Worm (Caenorhabditis elegans) whole organism, L2 larva: ENCODE measurements around the gene nhx-6.

Source experiments
- C34F6.9 ChIP-seq: fragments of 150-350 bp; optimal IDR thresholded peaks from 2 replicates; lab custom pipeline; 2014; ENCODE audit warnings: missing biosample characterization, missing genetic modification characterization
- F13H6.1 ChIP-seq: sonication (generic microtip); optimal IDR thresholded peaks from 2 replicates; lab custom pipeline; 2016; ENCODE audit warnings: missing genetic modification characterization, missing compliant biosample characterization
- R02D3.7 ChIP-seq: fragments of 150-350 bp; optimal IDR thresholded peaks from 2 replicates; lab custom pipeline; 2014; ENCODE audit warnings: missing biosample characterization, missing genetic modification characterization
- ZK546.5 ChIP-seq: sonication (generic microtip); optimal IDR thresholded peaks from 2 replicates; lab custom pipeline; 2017; ENCODE audit warnings: missing biosample characterization, missing genetic modification characterization
- alr-1 ChIP-seq: fragments of 150-350 bp; optimal IDR thresholded peaks from 2 replicates; lab custom pipeline; 2014; ENCODE audit warnings: missing biosample characterization, missing genetic modification characterization
- aly-2 ChIP-seq: fragments of 150-350 bp; optimal IDR thresholded peaks from 2 replicates; lab custom pipeline; 2014; ENCODE audit warnings: missing biosample characterization, missing genetic modification characterization
- ama-1 ChIP-seq: fragments of 150-350 bp; optimal IDR thresholded peaks from 2 replicates; lab custom pipeline; 2018; ENCODE audit warnings: inconsistent platforms
- blmp-1 ChIP-seq: sonication (generic microtip); optimal IDR thresholded peaks from 2 replicates; lab custom pipeline; 2017; ENCODE audit warnings: missing genetic modification characterization, mild to moderate bottlenecking, missing compliant biosample characterization, antibody characterized with exemption, moderate library complexity; ENCODE audit not compliant: insufficient read depth
- ceh-82 ChIP-seq: fragments of 150-350 bp; optimal IDR thresholded peaks from 2 replicates; lab custom pipeline; 2014; ENCODE audit warnings: missing biosample characterization, missing genetic modification characterization
- crh-2 ChIP-seq: sonication (generic microtip); optimal IDR thresholded peaks from 2 replicates; lab custom pipeline; 2017; ENCODE audit warnings: missing biosample characterization, missing genetic modification characterization
- dmd-4 ChIP-seq: sonication (generic microtip); optimal IDR thresholded peaks from 2 replicates; lab custom pipeline; 2017; ENCODE audit warnings: missing biosample characterization, missing genetic modification characterization
- egl-27 ChIP-seq: sonication (generic microtip); optimal IDR thresholded peaks from 3 replicates; lab custom pipeline; 2017; ENCODE audit warnings: missing biosample characterization, missing genetic modification reagents, missing genetic modification characterization
- elt-1 ChIP-seq: fragments of 150-350 bp; optimal IDR thresholded peaks from 2 replicates; lab custom pipeline; 2014; ENCODE audit warnings: missing biosample characterization, missing genetic modification characterization
- elt-3 ChIP-seq: sonication (generic microtip); optimal IDR thresholded peaks from 2 replicates; lab custom pipeline; 2017; ENCODE audit warnings: missing biosample characterization, missing genetic modification characterization
- fos-1 ChIP-seq: fragments of 150-350 bp; optimal IDR thresholded peaks from 2 replicates; lab custom pipeline; 2014; ENCODE audit warnings: missing biosample characterization, missing genetic modification characterization
- gmeb-1 ChIP-seq: fragments of 150-350 bp; optimal IDR thresholded peaks from 2 replicates; lab custom pipeline; 2014; ENCODE audit warnings: missing biosample characterization, missing genetic modification characterization
- lin-13 ChIP-seq: fragments of 150-350 bp; optimal IDR thresholded peaks from 2 replicates; lab custom pipeline; 2014; ENCODE audit warnings: missing biosample characterization, missing genetic modification reagents, missing genetic modification characterization
- lin-39 ChIP-seq: fragments of 150-350 bp; optimal IDR thresholded peaks from 2 replicates; lab custom pipeline; 2014; ENCODE audit warnings: missing biosample characterization, missing genetic modification reagents, missing genetic modification characterization
- lsy-2 ChIP-seq, 2 experiments: fragments of 150-350 bp in 1 of 2; sonication (generic microtip) in 1 of 2; optimal IDR thresholded peaks; 2 replicates each; lab custom pipeline; 2014 to 2017; ENCODE audit warnings: missing biosample characterization in 2 of 2, missing genetic modification characterization in 2 of 2
- mab-5 ChIP-seq: fragments of 150-350 bp; optimal IDR thresholded peaks from 2 replicates; lab custom pipeline; 2014; ENCODE audit warnings: missing biosample characterization, missing genetic modification characterization
- mbf-1 ChIP-seq: sonication (generic microtip); optimal IDR thresholded peaks from 2 replicates; lab custom pipeline; 2017; ENCODE audit warnings: missing biosample characterization, missing genetic modification characterization
- mdl-1 ChIP-seq, 2 experiments: fragments of 150-350 bp in 1 of 2; sonication (generic microtip) in 1 of 2; optimal IDR thresholded peaks; 2 replicates each; lab custom pipeline; 2017; ENCODE audit warnings: missing biosample characterization in 2 of 2, missing genetic modification characterization in 2 of 2
- nhr-10 ChIP-seq: sonication (generic microtip); optimal IDR thresholded peaks from 2 replicates; lab custom pipeline; 2017; ENCODE audit warnings: missing biosample characterization, missing genetic modification characterization
- nhr-11 ChIP-seq: fragments of 150-350 bp; optimal IDR thresholded peaks from 2 replicates; lab custom pipeline; 2014; ENCODE audit warnings: missing biosample characterization, missing genetic modification characterization
- nhr-12 ChIP-seq: fragments of 150-350 bp; optimal IDR thresholded peaks from 2 replicates; lab custom pipeline; 2014; ENCODE audit warnings: missing biosample characterization, missing genetic modification characterization
- nhr-129 ChIP-seq: fragments of 150-350 bp; optimal IDR thresholded peaks from 2 replicates; lab custom pipeline; 2014; ENCODE audit warnings: missing biosample characterization, missing genetic modification characterization
- nhr-21 ChIP-seq: fragments of 150-350 bp; optimal IDR thresholded peaks from 2 replicates; lab custom pipeline; 2014; ENCODE audit warnings: missing biosample characterization, missing genetic modification characterization
- nhr-23 ChIP-seq: fragments of 150-350 bp; optimal IDR thresholded peaks from 2 replicates; lab custom pipeline; 2014; ENCODE audit warnings: missing biosample characterization, missing genetic modification reagents, missing genetic modification characterization
- nhr-25 ChIP-seq: fragments of 150-350 bp; sonication (generic microtip); optimal IDR thresholded peaks from 3 replicates; lab custom pipeline; 2014; ENCODE audit warnings: missing biosample characterization, missing genetic modification characterization
- nhr-6 ChIP-seq: fragments of 150-350 bp; optimal IDR thresholded peaks from 2 replicates; lab custom pipeline; 2014; ENCODE audit warnings: missing biosample characterization, missing genetic modification characterization
- peb-1 ChIP-seq: fragments of 150-350 bp; optimal IDR thresholded peaks from 2 replicates; lab custom pipeline; 2014; ENCODE audit warnings: missing biosample characterization, missing genetic modification characterization
- sem-4 ChIP-seq: fragments of 150-350 bp; optimal IDR thresholded peaks from 2 replicates; lab custom pipeline; 2014; ENCODE audit warnings: missing biosample characterization, missing genetic modification reagents, missing genetic modification characterization
- sma-3 ChIP-seq: sonication (generic microtip); optimal IDR thresholded peaks from 2 replicates; lab custom pipeline; 2016; ENCODE audit warnings: missing genetic modification reagents, missing genetic modification characterization, missing compliant biosample characterization
- unc-55 ChIP-seq: fragments of 150-350 bp; sonication (generic microtip); optimal IDR thresholded peaks from 3 replicates; lab custom pipeline; 2014; ENCODE audit warnings: missing biosample characterization, missing genetic modification reagents, missing genetic modification characterization
- unc-62 ChIP-seq: fragments of 150-350 bp; optimal IDR thresholded peaks from 2 replicates; lab custom pipeline; 2014; ENCODE audit warnings: missing biosample characterization, missing genetic modification reagents, missing genetic modification characterization
- zag-1 ChIP-seq: fragments of 150-350 bp; optimal IDR thresholded peaks from 2 replicates; lab custom pipeline; 2014; ENCODE audit warnings: missing biosample characterization, missing genetic modification characterization
- ztf-1 ChIP-seq: fragments of 200-800 bp; sonication (Bioruptor generic); conservative IDR thresholded peaks from 2 replicates; pipeline ENCODE4 v1.3.6; 2022; ENCODE audit warnings: missing genetic modification characterization, missing compliant biosample characterization
- ztf-11 ChIP-seq: sonication (generic microtip); optimal IDR thresholded peaks from 2 replicates; lab custom pipeline; 2017; ENCODE audit warnings: missing biosample characterization, missing genetic modification characterization
- ztf-4 ChIP-seq: fragments of 150-350 bp; optimal IDR thresholded peaks from 2 replicates; lab custom pipeline; 2014; ENCODE audit warnings: missing biosample characterization, missing genetic modification characterization

The nhx-6 gene

ce11 chrII:1668913-1669312, 1.7 kb upstream of the nhx-6 start, which contains the start of gene srw-97:
TSS of gene srw-97 (minus strand) at chrII:1669013.
- TF ChIP-seq nhr-12 (tag; lab: Kevin White, UChicago) (no peak), sma-3 (no peak), mdl-1 (tag; optimal IDR thresholded peaks at IDR 0.05; lab: Kevin White, UChicago) (no peak), ztf-11 (tag; lab: Kevin White, UChicago) (no peak), nhr-25 (tag; lab: Kevin White, UChicago) (no peak), lin-13 (GFP tag; lab: Kevin White, UChicago) (no peak), R02D3.7 (no peak), lsy-2 (tag; optimal IDR thresholded peaks at IDR 0.05; lab: Kevin White, UChicago) (no peak)

DNA sequence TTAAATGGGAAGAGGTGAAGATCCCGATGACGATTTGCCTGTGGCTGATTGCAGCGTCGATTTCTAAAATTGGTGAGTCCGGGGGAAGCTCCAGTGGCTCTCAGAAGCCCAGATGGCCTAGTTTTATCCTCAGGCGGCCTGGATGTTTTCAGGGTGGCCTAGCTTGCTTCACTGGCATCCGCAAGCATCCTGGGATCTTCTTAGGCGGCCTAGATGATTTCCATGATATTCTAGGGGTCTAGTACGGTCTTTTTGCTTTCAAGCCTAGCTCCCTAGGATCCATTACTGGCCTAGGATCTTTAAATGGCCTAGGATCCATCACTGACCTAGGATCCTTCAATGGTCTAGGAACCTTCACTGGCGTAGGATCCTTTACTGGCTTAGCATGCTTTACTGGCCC, 356 bp downstream of the nhx-6 start:
- no peak for TF ChIP-seq fos-1
- TF ChIP-seq ztf-1 (GFP tag; lab: Robert Waterston, UW) = no peak
- TF ChIP-seq alr-1 (tag; lab: Kevin White, UChicago) = no peak
- TF ChIP-seq unc-55 (GFP tag; lab: Kevin White, UChicago) = no peak
- no peak for TF ChIP-seq elt-3
- no peak for TF ChIP-seq crh-2
- TF ChIP-seq ceh-82 (tag; lab: Kevin White, UChicago) = no peak
- no peak for TF ChIP-seq nhr-10 (tag; lab: Kevin White, UChicago)
- TF ChIP-seq elt-1 (tag; lab: Kevin White, UChicago) = no peak
- TF ChIP-seq nhr-6 (tag; lab: Kevin White, UChicago) = no peak
- no peak for TF ChIP-seq F13H6.1 (tag; lab: Kevin White, UChicago)
- no peak for TF ChIP-seq sem-4 (tag; lab: Kevin White, UChicago)
- TF ChIP-seq ama-1 = no peak
- TF ChIP-seq lin-39 (tag; lab: Kevin White, UChicago) = no peak
- no peak for TF ChIP-seq lin-13 (GFP tag; lab: Kevin White, UChicago)
- TF ChIP-seq, all 48 proteins: peak for 0

DNA sequence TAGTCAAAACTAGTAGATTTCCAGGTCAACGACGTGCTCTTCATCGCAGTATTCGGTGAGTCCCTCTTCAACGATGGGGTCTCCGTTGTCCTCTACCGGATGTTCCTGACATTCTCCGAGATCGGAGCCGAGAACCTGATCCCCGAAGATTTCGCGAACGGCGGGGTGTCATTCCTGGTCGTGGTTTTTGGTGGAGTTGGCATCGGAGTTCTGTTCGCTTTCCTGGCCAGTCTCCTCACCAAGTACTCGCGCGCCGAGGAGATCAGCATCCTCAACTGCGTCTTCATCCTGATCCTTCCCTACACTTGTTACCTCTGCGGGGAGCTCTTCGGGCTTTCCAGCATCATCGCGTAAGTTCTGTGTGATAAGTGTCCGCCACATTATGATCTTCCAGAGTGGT, 2.0 kb downstream of the nhx-6 start:
- TF ChIP-seq nhr-129 (tag; lab: Kevin White, UChicago) (no peak), lsy-2 (tag; optimal IDR thresholded peaks at IDR 0.05; lab: Kevin White, UChicago) (no peak), nhr-6 (tag; lab: Kevin White, UChicago) (no peak), nhr-21 (no peak), mbf-1 (tag; lab: Kevin White, UChicago) (no peak), blmp-1 (tag; lab: Kevin White, UChicago) (no peak), egl-27 (tag; lab: Kevin White, UChicago) (no peak), nhr-11 (tag; lab: Kevin White, UChicago) (no peak), gmeb-1 (no peak)

DNA sequence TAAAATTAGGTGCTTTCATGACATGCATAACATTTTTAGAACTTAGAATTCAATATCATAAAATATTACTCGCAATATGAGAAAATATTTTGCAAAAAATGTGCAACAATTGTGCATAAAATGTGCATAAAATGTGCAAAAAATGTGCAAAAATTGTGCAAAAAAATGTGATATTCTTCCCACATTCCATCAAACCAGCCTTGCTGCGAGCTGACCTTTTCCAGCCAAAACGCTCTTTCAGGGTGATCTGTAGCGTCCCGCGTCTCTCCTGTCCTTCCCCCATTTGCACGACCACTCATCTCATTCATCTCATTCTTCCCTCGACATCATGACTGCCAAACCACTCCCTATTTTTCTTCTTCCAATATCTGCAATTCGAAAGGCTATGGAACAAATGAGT, 5.5 kb downstream of the nhx-6 start, which contains the start of gene fbxb-17:
Gene fbxb-17 (plus strand): TSS at position 301 of the 400 bp plus-strand sequence.
- TF ChIP-seq mbf-1 (tag; lab: Kevin White, UChicago) (no peak), nhr-23 (tag; lab: Kevin White, UChicago) (peak; percentile 1), nhr-6 (tag; lab: Kevin White, UChicago) (no peak), mdl-1 (tag; optimal IDR thresholded peaks at IDR 0.05; lab: Kevin White, UChicago) (no peak)
- TF ChIP-seq, all 48 proteins: peak for 1

DNA sequence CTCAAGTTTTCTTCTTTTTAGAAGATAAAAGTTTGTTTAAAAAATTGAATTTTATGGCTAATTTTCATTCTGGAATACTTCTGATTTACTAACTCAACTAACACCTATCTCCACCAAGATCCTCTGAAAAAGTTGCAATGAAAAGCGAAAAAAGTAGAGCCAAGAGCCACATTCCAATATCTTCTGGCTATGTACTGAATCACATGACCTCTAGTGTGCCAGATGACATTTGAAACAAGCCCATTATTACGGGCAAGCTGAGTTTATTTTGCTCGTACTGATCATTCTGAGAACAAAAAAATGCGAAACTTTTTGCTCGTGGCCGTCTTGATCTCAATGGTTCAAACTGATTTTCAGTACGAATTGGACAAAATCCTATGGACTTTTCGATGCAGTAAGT, 8.5 kb downstream of the nhx-6 start, which contains the start of gene irld-36:
Gene irld-36 (plus strand): TSS at position 301 of the 400 bp plus-strand sequence.
- no peak for TF ChIP-seq ztf-4 (tag; lab: Kevin White, UChicago)
- TF ChIP-seq R02D3.7 = no peak
- TF ChIP-seq F13H6.1 (tag; lab: Kevin White, UChicago) = no peak
- no peak for TF ChIP-seq ceh-82 (tag; lab: Kevin White, UChicago)
- no peak for TF ChIP-seq dmd-4
- TF ChIP-seq blmp-1 (tag; lab: Kevin White, UChicago) = no peak
- no peak for TF ChIP-seq unc-62 (GFP tag; lab: Kevin White, UChicago)
- TF ChIP-seq peb-1 (tag; lab: Kevin White, UChicago) = no peak
- TF ChIP-seq ZK546.5 (tag; lab: Kevin White, UChicago) = no peak
- no peak for TF ChIP-seq mbf-1 (tag; lab: Kevin White, UChicago)
- no peak for TF ChIP-seq C34F6.9
- TF ChIP-seq zag-1 (tag; lab: Kevin White, UChicago) = no peak
- TF ChIP-seq mab-5 (tag; lab: Kevin White, UChicago) = no peak
- TF ChIP-seq elt-1 (tag; lab: Kevin White, UChicago) = no peak
- no peak for TF ChIP-seq aly-2 (tag; lab: Kevin White, UChicago)
- no peak for TF ChIP-seq nhr-10 (tag; lab: Kevin White, UChicago)
